Fruit fly (Drosophila melanogaster) whole organism, pupa: ENCODE results near the gene Nt5a.

Experiments
- CG10348 ChIP-seq: fragments of 200-800 bp; sonication (Bioruptor generic); IDR thresholded peaks from 2 replicates; pipeline ENCODE4 v1.3.6; 2022; ENCODE audit warnings: missing biosample characterization, missing genetic modification characterization
- CG12605 ChIP-seq: fragments of 200-800 bp; sonication (Bioruptor generic); IDR thresholded peaks from 2 replicates; pipeline ENCODE4 v1.3.6; 2022; ENCODE audit warnings: missing biosample characterization, missing genetic modification characterization
- CG13204 ChIP-seq: fragments of 200-800 bp; sonication (Bioruptor generic); optimal IDR thresholded peaks from 2 replicates; lab custom pipeline; 2018; ENCODE audit warnings: missing biosample characterization, mild to moderate bottlenecking, missing genetic modification characterization, moderate library complexity
- CG14655 ChIP-seq: fragments of 200-800 bp; sonication (Bioruptor generic); optimal IDR thresholded peaks from 3 replicates; lab custom pipeline; 2017; ENCODE audit warnings: mild to moderate bottlenecking, missing biosample characterization, missing genetic modification reagents, missing genetic modification characterization
- CG15710 ChIP-seq: fragments of 200-800 bp; sonication (Bioruptor generic); optimal IDR thresholded peaks from 2 replicates; lab custom pipeline; 2018; ENCODE audit warnings: missing biosample characterization, mild to moderate bottlenecking, missing genetic modification characterization, moderate library complexity
- CG17806 ChIP-seq: fragments of 200-800 bp; sonication (Bioruptor generic); optimal IDR thresholded peaks from 2 replicates; lab custom pipeline; 2018; ENCODE audit warnings: missing biosample characterization, mild to moderate bottlenecking, missing genetic modification characterization, moderate library complexity
- CG32121 ChIP-seq: fragments of 200-800 bp; sonication (Bioruptor generic); IDR thresholded peaks from 2 replicates; pipeline ENCODE4 v1.3.6; 2022; ENCODE audit warnings: missing biosample characterization, missing genetic modification characterization
- CG34367 ChIP-seq: fragments of 200-800 bp; sonication (Bioruptor generic); optimal IDR thresholded peaks from 2 replicates; lab custom pipeline; 2018; ENCODE audit warnings: missing biosample characterization, mild to moderate bottlenecking, missing genetic modification characterization
- CG4496 ChIP-seq: fragments of 200-800 bp; sonication (Bioruptor generic); IDR thresholded peaks from 3 replicates; pipeline ENCODE4 v1.3.6; 2022; ENCODE audit warnings: missing biosample characterization, missing genetic modification characterization
- CG8159 ChIP-seq: fragments of 200-800 bp; sonication (Bioruptor generic); optimal IDR thresholded peaks from 3 replicates; lab custom pipeline; 2018; ENCODE audit warnings: missing biosample characterization, mild to moderate bottlenecking, missing genetic modification characterization, moderate library complexity
- CG8301 ChIP-seq: fragments of 200-800 bp; sonication (Bioruptor generic); optimal IDR thresholded peaks from 2 replicates; lab custom pipeline; 2018; ENCODE audit warnings: missing biosample characterization, mild to moderate bottlenecking, missing genetic modification characterization
- CG9948 ChIP-seq: fragments of 200-800 bp; sonication (Bioruptor generic); optimal IDR thresholded peaks from 2 replicates; lab custom pipeline; 2018; ENCODE audit warnings: missing biosample characterization, mild to moderate bottlenecking, missing genetic modification characterization, moderate library complexity
- D1 ChIP-seq: fragments of 200-800 bp; sonication (Bioruptor generic); optimal IDR thresholded peaks from 2 replicates; lab custom pipeline; 2018; ENCODE audit warnings: missing biosample characterization, mild to moderate bottlenecking, missing genetic modification characterization, moderate library complexity
- EcR ChIP-seq: fragments of 200-800 bp; sonication (Bioruptor generic); optimal IDR thresholded peaks from 3 replicates; lab custom pipeline; 2019; ENCODE audit warnings: missing biosample characterization, missing genetic modification characterization, mild to moderate bottlenecking, moderate library complexity, missing genetic modification reagents
- Ets98B ChIP-seq: fragments of 200-800 bp; sonication (Bioruptor generic); IDR thresholded peaks from 2 replicates; pipeline ENCODE4 v1.3.6; 2022; ENCODE audit warnings: missing biosample characterization, missing genetic modification characterization
- Pif1A ChIP-seq: fragments of 200-800 bp; sonication (Bioruptor generic); optimal IDR thresholded peaks from 3 replicates; lab custom pipeline; 2016; ENCODE audit warnings: missing biosample characterization, missing genetic modification characterization
- Pif1B ChIP-seq: fragments of 200-800 bp; sonication (Bioruptor generic); optimal IDR thresholded peaks from 3 replicates; lab custom pipeline; 2016; ENCODE audit warnings: missing biosample characterization, missing genetic modification characterization
- Snoo ChIP-seq: fragments of 200-800 bp; sonication (Bioruptor generic); optimal IDR thresholded peaks from 3 replicates; lab custom pipeline; 2017; ENCODE audit warnings: missing biosample characterization, mild to moderate bottlenecking, missing genetic modification characterization, inconsistent platforms
- fd96Ca ChIP-seq: fragments of 200-800 bp; sonication (Bioruptor generic); IDR thresholded peaks from 3 replicates; pipeline ENCODE4 v1.3.6; 2022; ENCODE audit warnings: missing biosample characterization, missing genetic modification characterization
- gl ChIP-seq: fragments of 200-800 bp; sonication (Bioruptor generic); optimal IDR thresholded peaks from 2 replicates; lab custom pipeline; 2018; ENCODE audit warnings: missing biosample characterization, mild to moderate bottlenecking, missing genetic modification characterization
- rn ChIP-seq: fragments of 200-800 bp; sonication (Bioruptor generic); IDR thresholded peaks from 2 replicates; pipeline ENCODE4 v1.3.6; 2022; ENCODE audit warnings: missing biosample characterization, missing genetic modification characterization

Nt5a gene

DNA sequence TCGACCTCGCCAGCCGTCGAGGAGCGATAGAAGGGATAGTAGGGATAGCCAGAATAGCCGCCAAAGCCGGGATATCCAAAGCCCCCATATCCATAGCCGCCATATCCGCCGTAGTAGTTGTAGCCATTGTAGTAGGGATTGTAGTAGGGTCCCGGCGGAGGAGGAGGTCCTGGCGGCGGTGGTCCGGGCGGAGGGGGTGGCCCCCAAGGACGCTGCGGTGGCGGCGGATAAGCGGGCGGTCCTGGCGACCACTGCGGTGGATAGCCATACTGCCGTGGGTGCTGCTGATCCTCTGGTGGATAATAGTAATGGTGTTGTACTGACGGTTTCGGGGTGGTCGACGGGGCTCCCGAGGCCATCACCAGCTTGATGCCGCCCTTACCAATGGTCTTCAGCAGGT is 14.9 kb upstream of the Nt5a start:
- TF ChIP-seq CG12605 (GFP tag; lab: Robert Waterston, UW) (no peak), CG8159 (tag; lab: Kevin White, UChicago) (no peak), fd96Ca (no peak), CG34367 (no peak), Pif1A (GFP tag; lab: Kevin White, UChicago) (no peak), Ets98B (GFP tag; lab: Robert Waterston, UW) (no peak), CG15710 (tag; lab: Kevin White, UChicago) (no peak), CG14655 (GFP tag; lab: Kevin White, UChicago) (no peak), EcR (no peak), CG17806 (tag; lab: Kevin White, UChicago) (no peak), Pif1B (no peak), D1 (tag; lab: Kevin White, UChicago) (no peak), rn (GFP tag; lab: Robert Waterston, UW) (no peak), CG8301 (tag; lab: Kevin White, UChicago) (no peak), CG13204 (GFP tag; lab: Kevin White, UChicago) (no peak), gl (tag; lab: Kevin White, UChicago) (no peak)
- TF ChIP-seq, all 21 proteins: peak for 0

dm6 chr3L:1320931-1321556 is 13.8 kb upstream of the Nt5a start:
- TF ChIP-seq CG9948 (tag; lab: Kevin White, UChicago) (no peak), EcR (peak; percentile 53), Ets98B (GFP tag; lab: Robert Waterston, UW) (peak; percentile 18; the same call in 1 of the 2 replicates), CG10348 (no peak), fd96Ca (0 out of 3 replicates have a peak, but pooled peaks have one; percentile 6), CG12605 (GFP tag; lab: Robert Waterston, UW) (0 out of 2 replicates have a peak, but pooled peaks have one; percentile 16), gl (tag; lab: Kevin White, UChicago) (peak; percentile 52), CG17806 (tag; lab: Kevin White, UChicago) (no peak), Snoo (peak; percentile 24), Pif1B (no peak), rn (GFP tag; lab: Robert Waterston, UW) (no peak), D1 (tag; lab: Kevin White, UChicago) (no peak), CG4496 (GFP tag; lab: Robert Waterston, UW) (peak; percentile 40; the same call in 1 of the 3 replicates)

DNA sequence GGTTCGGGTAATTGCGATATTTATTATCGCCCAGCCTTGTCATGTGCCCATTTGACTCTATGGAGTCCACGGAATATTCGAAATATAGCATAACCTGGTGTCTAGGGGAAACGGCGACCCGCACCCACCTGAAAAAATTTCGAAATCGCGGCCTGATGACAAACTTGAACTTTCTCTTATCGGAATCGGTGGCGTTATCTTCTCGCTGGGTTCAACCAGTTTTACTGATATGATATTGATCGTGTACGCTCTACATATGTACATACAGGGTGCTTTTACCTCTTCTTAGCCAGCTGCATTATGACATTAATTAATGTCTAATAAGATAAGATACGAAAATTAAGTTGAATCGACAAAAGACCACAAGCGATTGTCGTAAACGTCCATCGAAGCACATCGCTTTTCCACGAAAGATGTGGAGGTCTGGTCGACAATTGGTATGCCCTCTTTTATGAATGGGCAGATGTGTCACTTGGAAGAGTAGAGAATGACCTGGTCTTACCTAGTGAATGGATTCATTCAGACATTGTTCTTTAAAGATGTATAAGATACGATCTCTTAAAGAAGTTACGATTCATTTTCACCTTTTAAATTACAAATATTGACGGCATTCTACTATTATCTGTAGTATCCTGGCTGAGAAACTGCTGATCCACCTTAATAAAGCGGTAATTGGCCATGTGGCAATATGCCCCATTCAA is 13.2 kb upstream of the Nt5a start:
- TF ChIP-seq Ets98B (GFP tag; lab: Robert Waterston, UW) (no peak), CG14655 (GFP tag; lab: Kevin White, UChicago) (peak; percentile 58), Pif1B (peak; percentile 38), CG10348 (no peak), CG13204 (GFP tag; lab: Kevin White, UChicago) (no peak), rn (GFP tag; lab: Robert Waterston, UW) (no peak), D1 (tag; lab: Kevin White, UChicago) (no peak), Snoo (peak; percentile 37), CG9948 (tag; lab: Kevin White, UChicago) (peak; percentile 30), CG32121 (GFP tag; lab: Robert Waterston, UW) (no peak), CG12605 (GFP tag; lab: Robert Waterston, UW) (no peak), CG8159 (tag; lab: Kevin White, UChicago) (peak; percentile 72), gl (tag; lab: Kevin White, UChicago) (no peak), EcR (no peak), CG4496 (GFP tag; lab: Robert Waterston, UW) (no peak), CG15710 (tag; lab: Kevin White, UChicago) (peak; percentile 38), CG34367 (peak; percentile 12), CG17806 (tag; lab: Kevin White, UChicago) (peak; percentile 46), CG8301 (tag; lab: Kevin White, UChicago) (peak; percentile 13), Pif1A (GFP tag; lab: Kevin White, UChicago) (peak; percentile 63), fd96Ca (peak; percentile 59; the same call in 2 of the 3 replicates)

DNA sequence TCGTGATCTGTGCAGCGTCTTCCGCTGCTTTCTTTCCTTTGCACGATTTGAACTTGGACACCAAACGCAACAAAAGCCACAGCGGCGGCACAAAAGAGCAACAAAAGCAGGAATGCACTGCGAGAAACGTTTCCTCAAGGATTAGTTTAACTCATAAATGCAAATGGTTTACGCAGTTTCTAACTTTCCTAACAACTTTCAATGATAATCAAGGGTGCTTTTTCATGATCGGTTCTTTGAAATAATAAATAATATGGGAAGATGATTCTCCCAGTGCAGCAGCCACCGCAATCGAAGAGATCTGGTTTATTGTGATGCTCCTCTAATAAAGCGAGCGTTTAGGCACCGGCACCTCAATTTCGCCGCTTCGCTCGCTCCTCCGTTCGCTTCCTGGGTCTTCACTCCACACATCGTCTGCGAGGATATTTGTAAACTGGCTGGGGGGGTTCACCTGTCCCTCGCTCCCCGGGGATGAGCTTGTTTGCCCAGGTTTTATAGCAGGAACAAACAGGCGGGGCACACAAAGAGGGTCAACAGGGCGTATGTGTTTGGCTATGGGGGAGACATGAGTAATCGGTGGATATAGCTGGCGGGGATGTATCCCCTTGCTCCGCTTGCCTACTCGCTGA is 12.0 kb upstream of the Nt5a start:
- TF ChIP-seq CG34367 (peak; percentile 88), CG17806 (tag; lab: Kevin White, UChicago) (peak; percentile 92), CG32121 (GFP tag; lab: Robert Waterston, UW) (peak; percentile 84), CG8159 (tag; lab: Kevin White, UChicago) (peak; percentile 85), Snoo (peak; percentile 96), gl (tag; lab: Kevin White, UChicago) (peak; percentile 79), CG12605 (GFP tag; lab: Robert Waterston, UW) (peak; percentile 91), CG14655 (GFP tag; lab: Kevin White, UChicago) (peak; percentile 97), CG10348 (no peak), CG8301 (tag; lab: Kevin White, UChicago) (peak; percentile 97), rn (GFP tag; lab: Robert Waterston, UW) (peak; percentile 83), CG15710 (tag; lab: Kevin White, UChicago) (peak; percentile 79), Pif1B (peak; percentile 97), CG4496 (GFP tag; lab: Robert Waterston, UW) (peak; percentile 96), Pif1A (GFP tag; lab: Kevin White, UChicago) (peak; percentile 95), D1 (tag; lab: Kevin White, UChicago) (no peak), Ets98B (GFP tag; lab: Robert Waterston, UW) (peak; percentile 93), fd96Ca (peak; percentile 94), CG9948 (tag; lab: Kevin White, UChicago) (peak; percentile 94), CG13204 (GFP tag; lab: Kevin White, UChicago) (peak; percentile 68), EcR (peak; percentile 8)
